Worm (Caenorhabditis elegans) whole organism, L2 larva: ENCODE measurements around the gene F44A2.3.

Experiments
- R02D3.7 ChIP-seq: fragments of 150-350 bp; optimal IDR thresholded peaks from 2 replicates; lab custom pipeline; 2014; ENCODE audit warnings: missing biosample characterization, missing genetic modification characterization
- blmp-1 ChIP-seq: sonication (generic microtip); optimal IDR thresholded peaks from 2 replicates; lab custom pipeline; 2017; ENCODE audit warnings: missing genetic modification characterization, mild to moderate bottlenecking, missing compliant biosample characterization, antibody characterized with exemption, moderate library complexity; ENCODE audit not compliant: insufficient read depth
- elt-3 ChIP-seq: sonication (generic microtip); optimal IDR thresholded peaks from 2 replicates; lab custom pipeline; 2017; ENCODE audit warnings: missing biosample characterization, missing genetic modification characterization
- fos-1 ChIP-seq: fragments of 150-350 bp; optimal IDR thresholded peaks from 2 replicates; lab custom pipeline; 2014; ENCODE audit warnings: missing biosample characterization, missing genetic modification characterization
- lin-13 ChIP-seq: fragments of 150-350 bp; optimal IDR thresholded peaks from 2 replicates; lab custom pipeline; 2014; ENCODE audit warnings: missing biosample characterization, missing genetic modification reagents, missing genetic modification characterization
- nhr-237 ChIP-seq: fragments of 150-350 bp; optimal IDR thresholded peaks from 2 replicates; lab custom pipeline; 2014; ENCODE audit warnings: missing biosample characterization, missing genetic modification characterization
- nhr-6 ChIP-seq: fragments of 150-350 bp; optimal IDR thresholded peaks from 2 replicates; lab custom pipeline; 2014; ENCODE audit warnings: missing biosample characterization, missing genetic modification characterization
- snpc-4 ChIP-seq: fragments of 150-350 bp; optimal IDR thresholded peaks from 2 replicates; lab custom pipeline; 2014; ENCODE audit warnings: missing biosample characterization, missing genetic modification characterization
- unc-39 ChIP-seq: fragments of 150-350 bp; optimal IDR thresholded peaks from 2 replicates; lab custom pipeline; 2014; ENCODE audit warnings: missing biosample characterization, missing genetic modification characterization
- unc-62 ChIP-seq: fragments of 150-350 bp; optimal IDR thresholded peaks from 2 replicates; lab custom pipeline; 2014; ENCODE audit warnings: missing biosample characterization, missing genetic modification reagents, missing genetic modification characterization
- ztf-11 ChIP-seq: sonication (generic microtip); optimal IDR thresholded peaks from 2 replicates; lab custom pipeline; 2017; ENCODE audit warnings: missing biosample characterization, missing genetic modification characterization

DNA sequence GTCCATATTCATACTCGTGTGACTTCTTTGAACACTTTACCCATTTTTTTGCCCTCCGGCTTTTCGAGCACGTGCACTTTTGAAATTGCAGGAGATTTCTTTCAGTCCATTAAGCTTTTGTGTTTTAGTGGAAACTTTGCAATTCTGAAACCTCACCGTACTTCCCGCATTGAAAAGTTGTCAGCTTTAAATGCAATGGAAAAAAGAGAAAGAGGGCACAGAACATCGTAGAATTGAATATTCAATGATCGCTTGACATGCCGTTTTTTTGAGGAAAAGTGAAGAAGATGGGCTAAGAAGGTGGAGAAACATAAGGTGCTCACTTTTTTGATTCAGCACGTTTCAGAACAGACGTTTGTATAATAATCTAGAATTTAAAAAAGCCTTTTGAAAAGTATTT, 9.2 kb downstream of the F44A2.3 start:
- TF ChIP-seq snpc-4 (tag; lab: Kevin White, UChicago) (no peak), blmp-1 (tag; lab: Kevin White, UChicago) (no peak), lin-13 (GFP tag; lab: Kevin White, UChicago) (no peak), ztf-11 (tag; lab: Kevin White, UChicago) (no peak), unc-39 (tag; lab: Kevin White, UChicago) (no peak), elt-3 (tag; lab: Kevin White, UChicago) (no peak), R02D3.7 (no peak), unc-62 (GFP tag; lab: Kevin White, UChicago) (no peak), nhr-237 (tag; lab: Kevin White, UChicago) (no peak), fos-1 (tag; lab: Kevin White, UChicago) (no peak), nhr-6 (no peak)
